Worm (Caenorhabditis elegans) whole organism, late embryonic: ENCODE measurements around the gene math-20.
"Not testable (repeated sequence)": the region's sequence is repeated elsewhere in the genome, so short reads cannot be mapped to it uniquely, and the experiment has no call there.

Experiments
- K02D7.2 ChIP-seq: sonication (generic microtip); optimal IDR thresholded peaks from 2 replicates; lab custom pipeline; 2017; ENCODE audit warnings: mild to moderate bottlenecking, missing genetic modification characterization, missing compliant biosample characterization
- ama-1 ChIP-seq: fragments of 150-350 bp; optimal IDR thresholded peaks from 2 replicates; lab custom pipeline; 2014
- ceh-22 ChIP-seq: sonication (generic microtip); optimal IDR thresholded peaks from 2 replicates; lab custom pipeline; 2017; ENCODE audit warnings: missing biosample characterization, missing genetic modification characterization
- ceh-31 ChIP-seq: sonication (generic microtip); optimal IDR thresholded peaks from 2 replicates; lab custom pipeline; 2016; ENCODE audit warnings: missing genetic modification characterization, missing compliant biosample characterization
- dve-1 ChIP-seq: sonication (generic microtip); optimal IDR thresholded peaks from 2 replicates; lab custom pipeline; 2017; ENCODE audit warnings: antibody characterized with exemption, mild to moderate bottlenecking, missing genetic modification characterization, missing compliant biosample characterization
- elt-2 ChIP-seq: sonication (generic microtip); optimal IDR thresholded peaks from 2 replicates; lab custom pipeline; 2016; ENCODE audit warnings: missing genetic modification reagents, missing genetic modification characterization, missing compliant biosample characterization
- fkh-10 ChIP-seq: fragments of 150-350 bp; optimal IDR thresholded peaks from 2 replicates; lab custom pipeline; 2014; ENCODE audit warnings: missing biosample characterization, missing genetic modification reagents, missing genetic modification characterization
- nhr-11 ChIP-seq: fragments of 150-350 bp; optimal IDR thresholded peaks from 2 replicates; lab custom pipeline; 2014; ENCODE audit warnings: missing biosample characterization, missing genetic modification characterization
- nhr-232 ChIP-seq: sonication (generic microtip); optimal IDR thresholded peaks from 2 replicates; lab custom pipeline; 2016; ENCODE audit warnings: missing genetic modification characterization, missing compliant biosample characterization
- pros-1 ChIP-seq: fragments of 150-350 bp; optimal IDR thresholded peaks from 2 replicates; lab custom pipeline; 2014; ENCODE audit warnings: missing biosample characterization, missing genetic modification reagents, missing genetic modification characterization
- rnt-1 ChIP-seq: sonication (generic microtip); optimal IDR thresholded peaks from 2 replicates; lab custom pipeline; 2016; ENCODE audit warnings: missing genetic modification characterization, missing compliant biosample characterization

DNA sequence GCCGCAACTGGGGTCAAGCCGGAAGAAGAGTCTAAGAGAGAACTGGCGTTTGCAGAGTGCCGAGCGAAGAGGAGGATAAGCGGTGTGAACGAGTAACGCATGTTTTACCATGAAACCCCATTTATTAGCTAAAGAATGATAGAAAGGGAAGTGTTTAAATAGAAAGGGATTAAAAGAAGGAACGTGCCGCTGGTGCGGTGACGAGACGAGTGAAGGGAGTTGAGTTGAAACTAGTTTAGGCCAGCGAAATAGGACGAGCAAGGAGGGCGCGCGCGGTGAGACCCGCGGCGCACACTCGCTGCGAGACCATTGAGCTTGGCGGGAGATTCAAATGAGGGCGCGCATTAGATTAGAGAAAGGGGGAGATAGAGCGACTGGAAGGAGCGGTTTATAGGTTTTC is 50.2 kb downstream of the math-20 start, which contains the start of gene math-1:
- not testable (repeated sequence) for TF ChIP-seq ceh-22 (tag; lab: Kevin White, UChicago); nhr-232 (tag; lab: Kevin White, UChicago); dve-1 (tag; lab: Kevin White, UChicago); nhr-11 (tag; lab: Kevin White, UChicago); fkh-10 (GFP tag; lab: Kevin White, UChicago); elt-2; K02D7.2 (tag; lab: Kevin White, UChicago); ceh-31 (tag; lab: Kevin White, UChicago); pros-1 (tag; lab: Kevin White, UChicago); rnt-1 (tag; lab: Kevin White, UChicago); ama-1
